Worm (Caenorhabditis elegans): ENCODE measurements around the gene Y38E10A.17.

Gene Y38E10A.17

DNA sequence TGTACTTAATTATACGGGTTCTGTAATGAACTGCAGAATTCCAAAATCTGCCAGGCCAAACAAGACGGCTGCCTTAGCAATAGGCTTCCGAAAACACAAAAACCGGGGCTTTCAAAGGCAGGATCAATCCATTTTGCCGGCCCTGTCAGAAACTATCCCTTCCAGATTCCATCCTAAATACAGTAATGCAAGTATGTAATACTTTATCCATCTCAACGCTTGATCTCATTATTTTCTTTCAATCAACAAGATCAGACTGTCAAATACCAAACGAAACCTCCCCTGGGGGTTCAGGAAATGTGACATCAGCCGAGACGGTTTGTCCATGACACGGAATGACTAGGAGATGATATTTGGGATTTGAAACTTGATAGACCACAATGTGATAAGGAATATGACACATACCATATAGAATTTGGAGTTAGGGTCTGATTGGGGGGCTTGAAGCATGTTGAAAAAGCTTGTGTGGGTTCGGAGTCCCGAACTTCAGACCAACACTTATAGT, 8.4 kb downstream of the Y38E10A.17 start:
- TF ChIP-seq nhr-20 (tag; optimal IDR thresholded peaks at IDR 0.05) = no peak
- TF ChIP-seq ceh-82 (tag; optimal IDR thresholded peaks at IDR 0.05) = no peak
- no peak for TF ChIP-seq zip-4 (GFP tag; optimal IDR thresholded peaks at IDR 0.05)
- no peak for TF ChIP-seq hlh-4 (tag; optimal IDR thresholded peaks at IDR 0.05)
- TF ChIP-seq nhr-12 (tag; optimal IDR thresholded peaks at IDR 0.05) = no peak
- no peak for TF ChIP-seq aly-2 (tag; optimal IDR thresholded peaks at IDR 0.05)
- no peak for TF ChIP-seq mep-1 (tag; optimal IDR thresholded peaks at IDR 0.05)
- TF ChIP-seq ceh-88 (GFP tag; IDR thresholded peaks at IDR 0.05) = no peak
- TF ChIP-seq elt-2 (tag; optimal IDR thresholded peaks at IDR 0.05) = no peak
- no peak for TF ChIP-seq nhr-85 (tag)
- TF ChIP-seq xbp-1 (tag; optimal IDR thresholded peaks at IDR 0.05) = no peak
- no peak for TF ChIP-seq nhr-19 (GFP tag; conservative IDR thresholded peaks at IDR 0.05)
- no peak for TF ChIP-seq unc-86 (tag; optimal IDR thresholded peaks at IDR 0.05)
- no peak for TF ChIP-seq dpl-1 (GFP tag; optimal IDR thresholded peaks at IDR 0.05)
- TF ChIP-seq nhr-90 (tag; optimal IDR thresholded peaks at IDR 0.05; ENCODE audit: poor library complexity) = no peak
- TF ChIP-seq C34B4.2 (tag; optimal IDR thresholded peaks at IDR 0.05) = no peak
- TF ChIP-seq egl-27 (tag; optimal IDR thresholded peaks at IDR 0.05) = no peak

DNA sequence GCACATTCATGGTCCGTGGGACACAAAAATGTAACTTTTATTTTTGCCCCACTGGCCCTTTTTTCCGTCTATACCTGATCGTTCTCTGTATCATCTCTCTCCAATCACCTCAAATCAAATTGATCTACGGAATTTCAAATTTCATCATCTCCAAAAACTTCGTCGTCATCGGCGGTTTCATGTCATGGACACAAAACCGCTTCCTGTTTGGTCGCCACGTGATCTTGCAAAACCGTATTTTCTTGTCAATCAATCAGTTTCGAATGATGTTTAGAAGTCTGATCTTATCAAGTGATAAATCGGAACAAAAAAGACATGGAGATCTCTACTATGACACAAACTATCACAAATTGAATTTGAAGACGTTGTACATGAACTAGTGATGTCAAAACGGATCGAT, 8.9 kb downstream of the Y38E10A.17 start:
- peak; percentile 96 for TF ChIP-seq nhr-20 (tag; optimal IDR thresholded peaks at IDR 0.05)
- TF ChIP-seq jun-1 (tag; optimal IDR thresholded peaks at IDR 0.05) = no peak
- TF ChIP-seq unc-62 (GFP tag; optimal IDR thresholded peaks at IDR 0.05) = no peak
- TF ChIP-seq C04F5.9 (tag; optimal IDR thresholded peaks at IDR 0.05) = no peak
- TF ChIP-seq snu-23 (GFP tag; optimal IDR thresholded peaks at IDR 0.05) = peak; percentile 62
- no peak for TF ChIP-seq unc-30 (tag; optimal IDR thresholded peaks at IDR 0.05)
- no peak for TF ChIP-seq nhr-11 (tag; optimal IDR thresholded peaks at IDR 0.05)
- TF ChIP-seq sup-37 (GFP tag; optimal IDR thresholded peaks at IDR 0.05) = no peak
- TF ChIP-seq efl-3 (GFP tag; optimal IDR thresholded peaks at IDR 0.05) = no peak
- no peak for TF ChIP-seq ceh-8 (GFP tag; optimal IDR thresholded peaks at IDR 0.05)
- no peak for TF ChIP-seq fos-1 (tag; optimal IDR thresholded peaks at IDR 0.05)
- no peak for TF ChIP-seq nhr-237 (tag; optimal IDR thresholded peaks at IDR 0.05)
- TF ChIP-seq fkh-10 (GFP tag; optimal IDR thresholded peaks at IDR 0.05) = no peak
- TF ChIP-seq ceh-63 (GFP tag; optimal IDR thresholded peaks at IDR 0.05) = no peak
- TF ChIP-seq nhr-71 (tag; optimal IDR thresholded peaks at IDR 0.05) = peak; percentile 84
- TF ChIP-seq irx-1 (tag; optimal IDR thresholded peaks at IDR 0.05) = no peak
- TF ChIP-seq swsn-7 (tag; optimal IDR thresholded peaks at IDR 0.05) = no peak
- TF ChIP-seq unc-130 (tag; optimal IDR thresholded peaks at IDR 0.05) = no peak
- TF ChIP-seq lin-39 (tag; optimal IDR thresholded peaks at IDR 0.05) = no peak
- TF ChIP-seq fkh-4 (tag; optimal IDR thresholded peaks at IDR 0.05; ENCODE audit: borderline replicate concordance) = no peak
- TF ChIP-seq pqm-1 (tag; optimal IDR thresholded peaks at IDR 0.05) = no peak
- no peak for TF ChIP-seq zip-4 (GFP tag; optimal IDR thresholded peaks at IDR 0.05)
- TF ChIP-seq nhr-47 (tag; optimal IDR thresholded peaks at IDR 0.05) = peak; percentile 66
- TF ChIP-seq ztf-11 (tag; optimal IDR thresholded peaks at IDR 0.05) = no peak
- peak; percentile 87 for TF ChIP-seq lin-14 (GFP tag; optimal IDR thresholded peaks at IDR 0.05)
- no peak for TF ChIP-seq pax-3 (tag; optimal IDR thresholded peaks at IDR 0.05)
- TF ChIP-seq sptf-1 (tag; optimal IDR thresholded peaks at IDR 0.05) = no peak
- TF ChIP-seq hpl-2 (GFP tag; optimal IDR thresholded peaks at IDR 0.05) = no peak
- no peak for TF ChIP-seq ces-1 (GFP tag; optimal IDR thresholded peaks at IDR 0.05)
- peak; percentile 83 for TF ChIP-seq tbx-2 (tag; optimal IDR thresholded peaks at IDR 0.05)
- no peak for TF ChIP-seq egl-13 (tag; optimal IDR thresholded peaks at IDR 0.05)
- no peak for TF ChIP-seq sox-4 (tag; optimal IDR thresholded peaks at IDR 0.05)
- TF ChIP-seq pag-3 (tag; optimal IDR thresholded peaks at IDR 0.05; ENCODE audit: borderline replicate concordance, insufficient read depth) = no peak
- TF ChIP-seq F16B12.6 (tag; optimal IDR thresholded peaks at IDR 0.05) = no peak
- TF ChIP-seq dsc-1 (tag; optimal IDR thresholded peaks at IDR 0.05) = no peak
- TF ChIP-seq mef-2 (tag; optimal IDR thresholded peaks at IDR 0.05) = no peak
- no peak for TF ChIP-seq mep-1 (tag; optimal IDR thresholded peaks at IDR 0.05)
- peak; percentile 73 for TF ChIP-seq grh-1 (GFP tag; IDR thresholded peaks at IDR 0.05)
